Worm (Caenorhabditis elegans) whole organism, midembryonic: ENCODE data around the gene cest-32.

Source experiments
- T22C8.4 ChIP-seq: fragments of 200-800 bp; sonication (Bioruptor generic); IDR thresholded peaks from 2 replicates; pipeline ENCODE4 v1.3.6; 2022; ENCODE audit warnings: missing genetic modification characterization, missing compliant biosample characterization
- cog-1 ChIP-seq: sonication (generic microtip); optimal IDR thresholded peaks from 2 replicates; lab custom pipeline; 2016; ENCODE audit warnings: missing genetic modification characterization, missing compliant biosample characterization
- flt-1 ChIP-seq: fragments of 200-800 bp; sonication (Bioruptor generic); IDR thresholded peaks from 2 replicates; pipeline ENCODE4 v1.3.6; 2022; ENCODE audit warnings: missing genetic modification characterization, missing compliant biosample characterization
- klf-2 ChIP-seq: fragments of 200-800 bp; sonication (Bioruptor generic); conservative IDR thresholded peaks from 2 replicates; pipeline ENCODE4 v1.3.6; 2022; ENCODE audit warnings: missing genetic modification reagents, missing genetic modification characterization, missing compliant biosample characterization
- med-1 ChIP-seq: sonication (generic microtip); optimal IDR thresholded peaks from 2 replicates; lab custom pipeline; 2017; ENCODE audit warnings: missing genetic modification characterization, mild to moderate bottlenecking, missing compliant biosample characterization, antibody characterized with exemption, missing genetic modification reagents; ENCODE audit not compliant: insufficient read depth
- ref-1 ChIP-seq: fragments of 200-800 bp; sonication (Bioruptor generic); conservative IDR thresholded peaks from 2 replicates; pipeline ENCODE4 v1.3.6; 2022; ENCODE audit warnings: missing genetic modification reagents, missing genetic modification characterization, missing compliant biosample characterization
- tab-1 ChIP-seq: fragments of 200-800 bp; sonication (Bioruptor generic); IDR thresholded peaks from 2 replicates; pipeline ENCODE4 v1.3.6; 2022; ENCODE audit warnings: missing genetic modification characterization, missing compliant biosample characterization
- ztf-23 ChIP-seq: fragments of 200-800 bp; sonication (Bioruptor generic); IDR thresholded peaks from 2 replicates; pipeline ENCODE4 v1.3.6; 2022; ENCODE audit warnings: missing genetic modification reagents, missing genetic modification characterization, missing compliant biosample characterization
- ztf-29 ChIP-seq: fragments of 200-800 bp; sonication (Bioruptor generic); IDR thresholded peaks from 2 replicates; pipeline ENCODE4 v1.3.6; 2022; ENCODE audit warnings: missing genetic modification reagents, missing genetic modification characterization, missing compliant biosample characterization

The cest-32 gene

DNA sequence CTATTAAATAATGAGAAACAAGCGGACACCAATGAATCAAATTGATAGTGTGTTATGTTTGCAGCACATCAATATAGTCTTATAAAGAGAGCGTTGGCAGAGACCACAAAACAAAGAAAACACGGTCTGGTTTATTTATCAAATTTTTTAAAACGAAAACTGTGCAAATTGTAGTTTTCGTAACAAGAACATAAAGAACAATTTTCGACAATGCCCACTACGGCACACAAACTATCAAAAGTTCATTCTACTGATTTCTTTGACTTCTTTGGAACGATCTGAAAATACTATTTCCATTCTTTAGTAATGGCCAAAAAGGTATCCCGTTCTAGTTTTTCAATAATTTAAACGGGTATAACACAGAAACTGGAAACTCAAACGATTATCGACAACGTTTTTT lies 3.4 kb upstream of the cest-32 start, which contains the start of gene cest-35.2:
cest-35.2 (minus strand) TSS at position 101 of the 400 bp plus-strand sequence.
- TF ChIP-seq ref-1 (GFP tag; lab: Robert Waterston, UW) (no peak), klf-2 (GFP tag; lab: Robert Waterston, UW) (no peak), T22C8.4 (GFP tag; lab: Robert Waterston, UW) (no peak), flt-1 (GFP tag; lab: Robert Waterston, UW) (no peak), tab-1 (GFP tag; lab: Robert Waterston, UW) (no peak), ztf-29 (no peak), med-1 (GFP tag; lab: Kevin White, UChicago) (no peak), cog-1 (tag; lab: Kevin White, UChicago) (no peak), ztf-23 (GFP tag; lab: Robert Waterston, UW) (no peak)

DNA sequence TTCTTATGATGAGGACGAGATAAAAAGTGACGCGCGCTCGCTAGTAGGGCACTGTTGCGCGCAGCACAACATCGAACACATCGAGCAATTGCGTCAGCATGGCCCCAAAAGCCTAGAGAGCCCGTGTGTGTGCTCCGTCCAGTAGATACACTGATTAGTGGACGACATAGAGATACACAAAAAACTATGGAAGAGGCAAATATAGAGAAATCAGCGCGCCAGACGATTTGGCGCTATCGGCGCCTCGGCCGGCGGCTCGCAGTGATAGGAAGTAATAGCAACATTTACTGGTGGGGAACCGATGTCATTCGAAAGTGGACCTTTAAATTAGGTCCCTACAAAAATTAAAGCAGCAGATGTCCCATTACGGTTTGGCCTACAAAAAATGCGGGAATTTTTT lies 5.2 kb downstream of the cest-32 start:
- no peak for TF ChIP-seq ref-1 (GFP tag; lab: Robert Waterston, UW)
- no peak for TF ChIP-seq cog-1 (tag; lab: Kevin White, UChicago)
- TF ChIP-seq flt-1 (GFP tag; lab: Robert Waterston, UW), result no peak
- TF ChIP-seq tab-1 (GFP tag; lab: Robert Waterston, UW), result no peak
- TF ChIP-seq klf-2 (GFP tag; lab: Robert Waterston, UW), result no peak
- TF ChIP-seq ztf-23 (GFP tag; lab: Robert Waterston, UW), result no peak
- no peak for TF ChIP-seq med-1 (GFP tag; lab: Kevin White, UChicago)
- no peak for TF ChIP-seq ztf-29
- no peak for TF ChIP-seq T22C8.4 (GFP tag; lab: Robert Waterston, UW)

DNA sequence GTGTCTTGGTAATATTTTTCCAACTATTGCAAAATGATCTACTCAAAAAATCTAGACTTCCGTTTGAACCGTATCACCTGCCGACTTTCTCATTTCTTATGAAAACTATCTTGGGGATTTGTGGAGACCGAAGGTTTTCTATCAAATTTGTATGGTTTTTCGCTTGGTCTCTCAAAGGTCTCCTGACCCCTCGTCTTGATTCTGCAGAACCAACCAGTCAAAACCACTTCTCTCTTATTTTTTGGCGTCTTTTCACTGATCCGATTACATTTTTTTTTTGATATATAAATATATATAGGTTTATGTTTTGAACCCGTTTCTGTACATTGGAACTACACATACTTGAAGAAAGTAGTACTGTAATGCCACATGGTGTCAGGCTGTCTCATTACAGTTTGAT lies 8.0 kb downstream of the cest-32 start:
- no peak for TF ChIP-seq klf-2 (GFP tag; lab: Robert Waterston, UW)

DNA sequence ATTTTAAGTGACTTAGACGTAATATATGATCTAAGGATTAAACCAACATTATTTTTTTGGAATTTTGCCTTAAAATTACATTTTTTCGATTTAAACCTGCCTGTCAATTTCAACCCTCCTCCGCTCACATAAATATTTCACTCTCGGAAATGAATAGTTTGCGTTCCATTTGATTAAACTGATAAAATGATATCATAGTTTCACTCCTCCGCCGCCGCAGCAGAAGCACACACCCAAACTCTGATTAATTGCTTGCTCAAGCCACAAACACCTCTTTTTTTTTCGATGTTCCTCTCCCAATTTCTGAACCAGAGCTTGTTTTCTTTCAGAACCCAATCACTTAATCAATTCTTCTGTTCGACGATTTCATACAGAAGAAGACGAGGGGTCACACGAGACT lies 10.6 kb downstream of the cest-32 start, which contains the start of gene Y49G5B.1:
Y49G5B.1 (plus strand) TSS at position 324 of the 400 bp plus-strand sequence.
- TF ChIP-seq ztf-29 (no peak), T22C8.4 (GFP tag; lab: Robert Waterston, UW) (no peak), flt-1 (GFP tag; lab: Robert Waterston, UW) (no peak), med-1 (GFP tag; lab: Kevin White, UChicago) (no peak), tab-1 (GFP tag; lab: Robert Waterston, UW) (no peak), ref-1 (GFP tag; lab: Robert Waterston, UW) (no peak)

DNA sequence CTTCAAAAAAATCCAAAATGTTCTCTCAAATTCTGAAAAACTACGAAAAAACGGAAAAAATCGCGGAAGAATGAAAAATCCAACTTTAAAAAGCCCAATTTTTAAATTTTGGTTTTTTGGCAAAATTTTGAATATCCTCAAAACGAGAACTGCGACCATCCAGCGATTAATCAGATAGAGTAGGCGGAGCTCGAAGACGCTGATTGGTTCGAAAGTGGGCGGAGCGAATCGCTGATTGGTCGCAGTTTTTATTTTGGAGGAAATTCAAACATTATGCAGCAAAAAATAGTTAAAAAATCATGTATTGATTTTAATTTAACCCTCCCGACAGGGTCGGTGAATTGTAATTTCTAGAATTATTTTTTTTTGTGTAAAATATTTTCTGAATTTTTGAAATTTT lies 20.0 kb downstream of the cest-32 start:
- TF ChIP-seq ztf-29 (no peak), tab-1 (GFP tag; lab: Robert Waterston, UW) (no peak), ztf-23 (GFP tag; lab: Robert Waterston, UW) (no peak), flt-1 (GFP tag; lab: Robert Waterston, UW) (no peak), cog-1 (tag; lab: Kevin White, UChicago) (no peak), ref-1 (GFP tag; lab: Robert Waterston, UW) (no peak), med-1 (GFP tag; lab: Kevin White, UChicago) (no peak), T22C8.4 (GFP tag; lab: Robert Waterston, UW) (no peak), klf-2 (GFP tag; lab: Robert Waterston, UW) (no peak)

DNA sequence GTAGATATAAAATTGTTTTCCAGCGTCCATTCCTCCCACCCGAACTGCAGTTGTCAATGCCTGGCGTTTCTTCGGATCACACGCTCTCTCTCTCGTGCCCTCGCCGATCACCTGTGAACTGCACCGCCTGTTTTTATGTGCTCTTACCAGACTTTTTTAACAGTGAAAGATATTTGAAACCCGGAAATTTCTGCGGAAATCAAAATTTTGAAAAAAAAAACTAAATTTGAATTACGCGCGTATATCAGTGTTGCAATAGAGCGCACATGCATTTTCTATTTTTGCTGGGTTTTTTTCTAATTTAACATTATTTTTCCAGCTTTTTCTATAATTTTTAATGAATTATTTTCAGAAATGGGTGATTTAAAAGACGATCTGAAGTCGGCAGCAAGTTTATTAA lies 29.6 kb downstream of the cest-32 start, which contains the start of gene ttc-37:
ttc-37 (plus strand) TSS at position 349 of the 400 bp plus-strand sequence.
- TF ChIP-seq med-1 (GFP tag; lab: Kevin White, UChicago), result no peak
- TF ChIP-seq flt-1 (GFP tag; lab: Robert Waterston, UW), result no peak
- TF ChIP-seq T22C8.4 (GFP tag; lab: Robert Waterston, UW), result no peak
- no peak for TF ChIP-seq tab-1 (GFP tag; lab: Robert Waterston, UW)
- TF ChIP-seq ztf-29, result no peak
- no peak for TF ChIP-seq cog-1 (tag; lab: Kevin White, UChicago)
- TF ChIP-seq klf-2 (GFP tag; lab: Robert Waterston, UW), result no peak
- TF ChIP-seq ref-1 (GFP tag; lab: Robert Waterston, UW), result no peak
- TF ChIP-seq ztf-23 (GFP tag; lab: Robert Waterston, UW), result no peak

DNA sequence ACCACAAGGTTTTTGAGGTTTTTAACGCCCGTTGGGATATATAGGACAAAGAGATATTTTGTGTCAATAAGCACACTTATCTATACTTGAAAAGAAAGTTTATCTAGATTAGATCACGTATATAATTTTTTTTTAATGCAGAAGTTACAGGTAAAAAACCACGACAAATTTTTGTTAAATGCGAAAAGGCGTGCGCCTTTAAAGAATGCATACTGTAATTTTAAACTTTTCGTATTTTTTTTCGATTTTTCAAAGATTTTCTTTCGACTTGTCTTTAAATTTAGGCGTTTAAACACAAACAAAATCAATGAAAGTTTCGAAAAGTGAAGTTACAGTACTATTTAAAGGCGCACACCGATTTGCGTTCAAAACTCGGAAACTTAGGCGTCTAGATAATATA lies 30.0 kb downstream of the cest-32 start:
- TF ChIP-seq ref-1 (GFP tag; lab: Robert Waterston, UW) (no peak), klf-2 (GFP tag; lab: Robert Waterston, UW) (no peak), flt-1 (GFP tag; lab: Robert Waterston, UW) (no peak), cog-1 (tag; lab: Kevin White, UChicago) (no peak), med-1 (GFP tag; lab: Kevin White, UChicago) (no peak)

DNA sequence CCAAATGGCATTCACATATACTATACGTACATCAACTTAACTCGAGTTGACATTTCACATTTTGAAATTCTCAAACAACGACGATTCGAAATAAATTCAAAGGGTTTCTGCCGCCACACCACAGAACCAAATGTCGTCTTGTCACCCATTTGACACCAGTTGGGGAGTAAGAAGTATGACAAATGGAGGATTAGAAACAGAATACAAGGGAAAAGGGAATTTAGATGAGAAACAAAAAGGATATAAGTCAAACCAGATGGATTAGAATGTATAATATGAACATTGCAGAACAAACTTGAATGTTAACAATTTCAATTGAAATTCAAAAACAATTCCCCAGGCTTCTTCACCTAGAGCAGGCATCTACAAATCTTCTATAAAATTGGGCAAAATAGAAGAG lies 32.0 kb downstream of the cest-32 start:
- TF ChIP-seq T22C8.4 (GFP tag; lab: Robert Waterston, UW), result no peak
- TF ChIP-seq med-1 (GFP tag; lab: Kevin White, UChicago), result no peak
- no peak for TF ChIP-seq tab-1 (GFP tag; lab: Robert Waterston, UW)
- TF ChIP-seq klf-2 (GFP tag; lab: Robert Waterston, UW), result no peak
- TF ChIP-seq ref-1 (GFP tag; lab: Robert Waterston, UW), result no peak
- TF ChIP-seq flt-1 (GFP tag; lab: Robert Waterston, UW), result no peak
- TF ChIP-seq ztf-29, result no peak
- TF ChIP-seq ztf-23 (GFP tag; lab: Robert Waterston, UW), result no peak
- no peak for TF ChIP-seq cog-1 (tag; lab: Kevin White, UChicago)

DNA sequence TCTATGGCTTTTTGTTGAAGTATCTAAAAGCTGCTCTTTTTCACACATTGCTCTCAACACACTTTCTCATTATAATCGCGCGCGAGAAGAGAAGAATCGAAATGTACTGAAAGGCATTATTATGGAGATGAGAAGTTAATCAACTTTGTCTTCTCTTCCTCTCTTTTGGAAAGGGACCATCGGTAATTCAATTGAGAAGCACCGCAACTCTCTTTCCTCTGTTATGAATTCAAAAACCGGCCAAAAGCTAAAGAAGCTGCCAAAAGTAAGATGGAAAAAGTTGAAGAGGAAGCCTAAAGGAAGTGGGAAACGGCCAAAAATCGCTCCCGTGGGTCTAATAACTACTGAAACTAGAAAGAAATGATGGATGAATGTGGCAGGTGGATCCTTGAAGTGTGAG lies 33.5 kb downstream of the cest-32 start:
- no peak for TF ChIP-seq ztf-23 (GFP tag; lab: Robert Waterston, UW)
- TF ChIP-seq ref-1 (GFP tag; lab: Robert Waterston, UW), result no peak
- TF ChIP-seq klf-2 (GFP tag; lab: Robert Waterston, UW), result no peak
- TF ChIP-seq med-1 (GFP tag; lab: Kevin White, UChicago), result no peak
- TF ChIP-seq T22C8.4 (GFP tag; lab: Robert Waterston, UW), result no peak
- TF ChIP-seq ztf-29, result no peak
- no peak for TF ChIP-seq flt-1 (GFP tag; lab: Robert Waterston, UW)
- TF ChIP-seq cog-1 (tag; lab: Kevin White, UChicago), result no peak
- no peak for TF ChIP-seq tab-1 (GFP tag; lab: Robert Waterston, UW)
